Fruit fly (Drosophila melanogaster) whole organism, embryonic: Measurements from ENCODE around the gene CG15019.
A peak's percentile ranks its signal among the peaks of the same experiment; 100 is the strongest.

Experiments used
- Abd-B ChIP-seq: fragments of 200-800 bp; sonication (Bioruptor generic); optimal IDR thresholded peaks from 2 replicates; lab custom pipeline; 2018; ENCODE audit warnings: missing biosample characterization, mild to moderate bottlenecking, missing genetic modification characterization, moderate library complexity
- B-H1 ChIP-seq: fragments of 200-800 bp; sonication (Bioruptor generic); IDR thresholded peaks from 3 replicates; pipeline ENCODE4 v1.3.6; 2022; ENCODE audit warnings: missing biosample characterization, missing genetic modification characterization
- CG10959 ChIP-seq: fragments of 200-800 bp; sonication (Bioruptor generic); IDR thresholded peaks from 2 replicates; pipeline ENCODE4 v1.3.6; 2022; ENCODE audit warnings: missing biosample characterization, missing genetic modification characterization
- CG10979 ChIP-seq: fragments of 200-800 bp; sonication (Bioruptor generic); optimal IDR thresholded peaks from 2 replicates; lab custom pipeline; 2018; ENCODE audit warnings: missing biosample characterization, mild to moderate bottlenecking, missing genetic modification characterization, moderate library complexity
- CG11247 ChIP-seq: fragments of 200-800 bp; sonication (Bioruptor generic); IDR thresholded peaks from 2 replicates; pipeline ENCODE4 v1.3.6; 2022; ENCODE audit warnings: missing biosample characterization, missing genetic modification characterization
- CG11695 ChIP-seq: fragments of 200-800 bp; sonication (Bioruptor generic); IDR thresholded peaks from 3 replicates; pipeline ENCODE4 v1.3.6; 2022; ENCODE audit warnings: missing biosample characterization, missing genetic modification characterization
- CG11696 ChIP-seq: fragments of 200-800 bp; sonication (Bioruptor generic); IDR thresholded peaks from 2 replicates; pipeline ENCODE4 v1.3.6; 2022; ENCODE audit warnings: missing biosample characterization, missing genetic modification characterization
- CG12769 ChIP-seq: fragments of 200-800 bp; sonication (Bioruptor generic); optimal IDR thresholded peaks from 2 replicates; lab custom pipeline; 2019; ENCODE audit warnings: missing biosample characterization, mild to moderate bottlenecking, missing genetic modification characterization, moderate library complexity
- CG14014 ChIP-seq: fragments of 200-800 bp; sonication (Bioruptor generic); IDR thresholded peaks from 2 replicates; pipeline ENCODE4 v1.3.6; 2022; ENCODE audit warnings: missing biosample characterization, missing genetic modification characterization
- CG15479 ChIP-seq: fragments of 200-800 bp; sonication (Bioruptor generic); optimal IDR thresholded peaks from 3 replicates; lab custom pipeline; 2019; ENCODE audit warnings: missing biosample characterization, mild to moderate bottlenecking, missing genetic modification characterization, moderate library complexity
- CG1647 ChIP-seq: fragments of 200-800 bp; sonication (Bioruptor generic); optimal IDR thresholded peaks from 3 replicates; lab custom pipeline; 2016; ENCODE audit warnings: missing biosample characterization, missing genetic modification characterization
- CG17612 ChIP-seq: fragments of 200-800 bp; sonication (Bioruptor generic); IDR thresholded peaks from 2 replicates; pipeline ENCODE4 v1.3.6; 2022; ENCODE audit warnings: missing biosample characterization, missing genetic modification characterization
- CG2116 ChIP-seq: fragments of 200-800 bp; sonication (Bioruptor generic); optimal IDR thresholded peaks from 3 replicates; lab custom pipeline; 2018; ENCODE audit warnings: missing biosample characterization, mild to moderate bottlenecking, missing genetic modification characterization
- CG31224 ChIP-seq: fragments of 200-800 bp; sonication (Bioruptor generic); IDR thresholded peaks from 2 replicates; pipeline ENCODE4 v1.3.6; 2022; ENCODE audit warnings: missing biosample characterization, missing genetic modification characterization
- CG31365 ChIP-seq: fragments of 200-800 bp; sonication (Bioruptor generic); optimal IDR thresholded peaks from 2 replicates; lab custom pipeline; 2018; ENCODE audit warnings: missing biosample characterization, mild to moderate bottlenecking, missing genetic modification characterization
- CG6791 ChIP-seq: fragments of 200-800 bp; sonication (Bioruptor generic); IDR thresholded peaks from 3 replicates; pipeline ENCODE4 v1.3.6; 2022; ENCODE audit warnings: missing biosample characterization, missing genetic modification characterization; ENCODE audit not compliant: partially characterized antibody
- CG8281 ChIP-seq: fragments of 200-800 bp; sonication (Bioruptor generic); optimal IDR thresholded peaks from 2 replicates; lab custom pipeline; 2018; ENCODE audit warnings: missing biosample characterization, mild to moderate bottlenecking, missing genetic modification characterization, moderate library complexity
- CG8388 ChIP-seq: fragments of 200-800 bp; sonication (Bioruptor generic); optimal IDR thresholded peaks from 2 replicates; lab custom pipeline; 2019; ENCODE audit warnings: missing biosample characterization, mild to moderate bottlenecking, missing genetic modification characterization, moderate library complexity
- Dad ChIP-seq: fragments of 200-800 bp; sonication (Bioruptor generic); optimal IDR thresholded peaks from 3 replicates; lab custom pipeline; 2016; ENCODE audit warnings: missing biosample characterization, missing genetic modification characterization
- Ets97D ChIP-seq: fragments of 200-800 bp; sonication (Bioruptor generic); optimal IDR thresholded peaks from 3 replicates; lab custom pipeline; 2016; ENCODE audit warnings: missing biosample characterization, missing genetic modification characterization
- Gug ChIP-seq: fragments of 200-800 bp; sonication (Bioruptor generic); IDR thresholded peaks from 4 replicates; pipeline ENCODE4 v1.3.6; 2022; ENCODE audit warnings: missing biosample characterization, missing genetic modification characterization
- H15 ChIP-seq: fragments of 200-800 bp; sonication (Bioruptor generic); IDR thresholded peaks from 3 replicates; pipeline ENCODE4 v1.3.6; 2022; ENCODE audit warnings: missing biosample characterization, missing genetic modification characterization
- HLH54F ChIP-seq: fragments of 200-800 bp; sonication (Bioruptor generic); optimal IDR thresholded peaks from 3 replicates; lab custom pipeline; 2016; ENCODE audit warnings: missing biosample characterization, missing genetic modification characterization
- Hey ChIP-seq: fragments of 200-800 bp; sonication (Bioruptor generic); optimal IDR thresholded peaks from 3 replicates; lab custom pipeline; 2018; ENCODE audit warnings: missing biosample characterization, mild to moderate bottlenecking, missing genetic modification characterization
- Hr39 ChIP-seq: fragments of >200 bp; optimal IDR thresholded peaks from 2 replicates; lab custom pipeline; 2017
- Hr78 ChIP-seq, 2 experiments: fragments of 200-800 bp in 1 of 2; fragments of >200 bp in 1 of 2; sonication (Bioruptor generic) in 1 of 2; optimal IDR thresholded peaks; 2 replicates each; lab custom pipeline; 2017 to 2019; ENCODE audit warnings: missing biosample characterization in 2 of 2, missing genetic modification characterization in 2 of 2, mild to moderate bottlenecking in 1 of 2, moderate library complexity in 1 of 2
- Jarid2 ChIP-seq: fragments of 200-800 bp; sonication (Bioruptor generic); optimal IDR thresholded peaks from 3 replicates; lab custom pipeline; 2017; ENCODE audit warnings: mild to moderate bottlenecking, missing biosample characterization, missing genetic modification reagents, missing genetic modification characterization
- Mad ChIP-seq: fragments of 200-800 bp; sonication (Bioruptor generic); optimal IDR thresholded peaks from 2 replicates; lab custom pipeline; 2016; ENCODE audit warnings: missing biosample characterization, missing genetic modification characterization
- Max ChIP-seq: fragments of 200-800 bp; sonication (Bioruptor generic); optimal IDR thresholded peaks from 2 replicates; lab custom pipeline; 2016; ENCODE audit warnings: missing biosample characterization, mild to moderate bottlenecking, missing genetic modification characterization
- Spps ChIP-seq: fragments of 200-800 bp; sonication (Bioruptor generic); optimal IDR thresholded peaks from 2 replicates; lab custom pipeline; 2018; ENCODE audit warnings: missing biosample characterization, mild to moderate bottlenecking, missing genetic modification characterization
- Sry-β ChIP-seq: fragments of 200-800 bp; sonication (Bioruptor generic); optimal IDR thresholded peaks from 2 replicates; lab custom pipeline; 2018; ENCODE audit warnings: missing biosample characterization, mild to moderate bottlenecking, missing genetic modification characterization, moderate library complexity
- Taf1 ChIP-seq: fragments of 200-800 bp; sonication (Bioruptor generic); IDR thresholded peaks from 2 replicates; pipeline ENCODE4 v1.3.6; 2022; ENCODE audit warnings: missing biosample characterization, missing genetic modification characterization
- bab2 ChIP-seq: fragments of 200-800 bp; sonication (Bioruptor generic); optimal IDR thresholded peaks from 2 replicates; lab custom pipeline; 2016; ENCODE audit warnings: missing biosample characterization, missing genetic modification characterization
- bowl ChIP-seq: fragments of 200-800 bp; sonication (Bioruptor generic); IDR thresholded peaks from 2 replicates; pipeline ENCODE4 v1.3.6; 2022; ENCODE audit warnings: missing biosample characterization, missing genetic modification characterization
- crp ChIP-seq, 2 experiments: fragments of 200-800 bp; sonication (Bioruptor generic); optimal IDR thresholded peaks; 2 replicates in 1 of 2; 3 replicates in 1 of 2; lab custom pipeline; 2017; ENCODE audit warnings: missing biosample characterization in 2 of 2, missing genetic modification characterization in 2 of 2, mild to moderate bottlenecking in 1 of 2, moderate library complexity in 1 of 2
- eyg ChIP-seq: fragments of 200-800 bp; sonication (Bioruptor generic); optimal IDR thresholded peaks from 3 replicates; lab custom pipeline; 2016; ENCODE audit warnings: missing biosample characterization, missing genetic modification characterization
- fd102C ChIP-seq: fragments of 200-800 bp; sonication (Bioruptor generic); optimal IDR thresholded peaks from 2 replicates; lab custom pipeline; 2018; ENCODE audit warnings: missing biosample characterization, mild to moderate bottlenecking, missing genetic modification characterization, moderate library complexity
- gt ChIP-seq: fragments of 200-800 bp; sonication (Bioruptor generic); IDR thresholded peaks from 2 replicates; pipeline ENCODE4 v1.3.6; 2022; ENCODE audit warnings: missing biosample characterization, missing genetic modification characterization
- insv ChIP-seq, 2 experiments: fragments of 200-800 bp; sonication (Bioruptor generic); optimal IDR thresholded peaks; 3 replicates each; lab custom pipeline; 2016 to 2018; ENCODE audit warnings: missing biosample characterization in 2 of 2, missing genetic modification characterization in 2 of 2
- lilli ChIP-seq: fragments of 200-800 bp; sonication (Bioruptor generic); optimal IDR thresholded peaks from 3 replicates; lab custom pipeline; 2016; ENCODE audit warnings: missing biosample characterization, missing genetic modification characterization
- nerfin-1 ChIP-seq: fragments of 200-800 bp; sonication (Bioruptor generic); optimal IDR thresholded peaks from 3 replicates; lab custom pipeline; 2019; ENCODE audit warnings: missing biosample characterization, mild to moderate bottlenecking, missing genetic modification characterization, moderate library complexity
- nerfin-2 ChIP-seq: fragments of 200-800 bp; sonication (Bioruptor generic); IDR thresholded peaks from 2 replicates; pipeline ENCODE4 v1.3.6; 2022; ENCODE audit warnings: missing biosample characterization, missing genetic modification characterization; ENCODE audit not compliant: partially characterized antibody
- nmo ChIP-seq: fragments of 200-800 bp; sonication (Bioruptor generic); optimal IDR thresholded peaks from 2 replicates; lab custom pipeline; 2018; ENCODE audit warnings: missing biosample characterization, mild to moderate bottlenecking, missing genetic modification characterization, moderate library complexity
- odd ChIP-seq: fragments of 200-800 bp; sonication (Bioruptor generic); optimal IDR thresholded peaks from 2 replicates; lab custom pipeline; 2017; ENCODE audit warnings: missing biosample characterization, mild to moderate bottlenecking, missing genetic modification characterization
- sens-2 ChIP-seq: fragments of 200-800 bp; sonication (Bioruptor generic); IDR thresholded peaks from 2 replicates; pipeline ENCODE4 v1.3.6; 2022; ENCODE audit warnings: missing biosample characterization, missing genetic modification characterization
- tio ChIP-seq: fragments of 200-800 bp; sonication (Bioruptor generic); optimal IDR thresholded peaks from 2 replicates; lab custom pipeline; 2017; ENCODE audit warnings: missing biosample characterization, missing genetic modification characterization, inconsistent platforms
- trh ChIP-seq: fragments of 200-800 bp; sonication (Bioruptor generic); optimal IDR thresholded peaks from 2 replicates; lab custom pipeline; 2016; ENCODE audit warnings: missing biosample characterization, missing genetic modification characterization
- ttk ChIP-seq: fragments of 200-800 bp; sonication (Bioruptor generic); IDR thresholded peaks from 2 replicates; pipeline ENCODE4 v2.1.2; 2022; ENCODE audit warnings: missing biosample characterization, missing genetic modification characterization

CG15019 gene

dm6 chr3L:4363887-4364794 is 41.7 kb downstream of the CG15019 start, which contains the start of the genes Cip4 and mRpS6 (continued):
- TF ChIP-seq Abd-B (GFP tag; lab: Kevin White, UChicago) (peak; percentile 88), Sry-β (GFP tag; lab: Kevin White, UChicago) (no peak), CG2116 (GFP tag; lab: Kevin White, UChicago) (peak; percentile 75), CG31224 (GFP tag; lab: Robert Waterston, UW) (peak; percentile 51; the same call in 1 of the 2 replicates), Spps (tag; lab: Kevin White, UChicago) (peak; percentile 51), nerfin-1 (tag; lab: Kevin White, UChicago) (no peak), B-H1 (GFP tag; lab: Robert Waterston, UW) (no peak), CG11247 (GFP tag; lab: Robert Waterston, UW) (peak; percentile 83), Dad (GFP tag; lab: Kevin White, UChicago) (no peak), odd (peak; percentile 47), CG10979 (tag; lab: Kevin White, UChicago) (no peak), CG10959 (GFP tag; lab: Robert Waterston, UW) (no peak), Jarid2 (GFP tag; lab: Kevin White, UChicago) (peak; percentile 90), lilli (GFP tag; lab: Kevin White, UChicago) (peak; percentile 84), nerfin-2 (GFP tag; lab: Robert Waterston, UW) (no peak), Mad (GFP tag; lab: Kevin White, UChicago) (peak; percentile 35), insv (GFP tag; optimal IDR thresholded peaks at IDR 0.05; lab: Kevin White, UChicago) (peak in 1 of 2 experiments; percentile 56), Hr78 (GFP tag; optimal IDR thresholded peaks at IDR 0.05; lab: Kevin White, UChicago) (peak in 1 of 2 experiments; percentile 46), Hey (tag; lab: Kevin White, UChicago) (no peak), CG31365 (tag; lab: Kevin White, UChicago) (no peak), CG15479 (GFP tag; lab: Kevin White, UChicago) (peak; percentile 51), Hr39 (lab: Kevin White, UChicago) (no peak), ttk (GFP tag; lab: Robert Waterston, UW) (peak; percentile 63), CG12769 (tag; lab: Kevin White, UChicago) (peak; percentile 42), CG8281 (tag; lab: Kevin White, UChicago) (peak; percentile 52), sens-2 (GFP tag; lab: Robert Waterston, UW) (peak; percentile 84), bowl (GFP tag; lab: Robert Waterston, UW) (peak; percentile 65; the same call in 1 of the 2 replicates), nmo (GFP tag; lab: Kevin White, UChicago) (peak; percentile 91), eyg (no peak), CG11695 (GFP tag; lab: Robert Waterston, UW) (peak; percentile 79), gt (no peak), fd102C (no peak), crp (GFP tag; optimal IDR thresholded peaks at IDR 0.05; lab: Kevin White, UChicago) (peak in 1 of 2 experiments; percentile 87), CG14014 (GFP tag; lab: Robert Waterston, UW) (peak; percentile 93), tio (GFP tag; lab: Kevin White, UChicago) (peak; percentile 83), CG17612 (GFP tag; lab: Robert Waterston, UW) (0 out of 2 replicates have a peak, but pooled peaks have one; percentile 23), trh (peak; percentile 69), Ets97D (GFP tag; lab: Kevin White, UChicago) (peak; percentile 36), Taf1 (GFP tag; lab: Robert Waterston, UW) (peak; percentile 63), Gug (peak; percentile 40; the same call in 2 of the 4 replicates), CG1647 (GFP tag; lab: Kevin White, UChicago) (peak; percentile 38), bab2 (peak; percentile 49), CG6791 (GFP tag; lab: Robert Waterston, UW) (peak; percentile 46; the same call in 2 of the 3 replicates), CG8388 (GFP tag; lab: Kevin White, UChicago) (peak; percentile 78), HLH54F (GFP tag; lab: Kevin White, UChicago) (peak; percentile 39), CG11696 (no peak), Max (GFP tag; lab: Kevin White, UChicago) (no peak), H15 (0 out of 3 replicates have a peak, but pooled peaks have one; percentile 48)
